Fruit fly (Drosophila melanogaster) whole organism, embryonic: Measurements from ENCODE around the gene ric8a.

Experiments
- Aef1 ChIP-seq: fragments of 200-800 bp; sonication (Bioruptor generic); IDR thresholded peaks from 3 replicates; pipeline ENCODE4 v1.3.6; 2022; ENCODE audit warnings: missing biosample characterization, missing genetic modification characterization
- Bgb ChIP-seq: fragments of 200-800 bp; sonication (Bioruptor generic); IDR thresholded peaks from 2 replicates; pipeline ENCODE4 v1.3.6; 2022; ENCODE audit warnings: missing biosample characterization, missing genetic modification characterization; ENCODE audit not compliant: partially characterized antibody
- CG10543 ChIP-seq: fragments of 200-800 bp; sonication (Bioruptor generic); optimal IDR thresholded peaks from 3 replicates; lab custom pipeline; 2017; ENCODE audit warnings: missing biosample characterization, mild to moderate bottlenecking, missing genetic modification characterization, moderate library complexity
- CG12659 ChIP-seq: fragments of 200-800 bp; sonication (Bioruptor generic); optimal IDR thresholded peaks from 3 replicates; lab custom pipeline; 2017; ENCODE audit warnings: mild to moderate bottlenecking, missing biosample characterization, missing genetic modification reagents, missing genetic modification characterization
- CG12942 ChIP-seq: fragments of 200-800 bp; sonication (Bioruptor generic); optimal IDR thresholded peaks from 3 replicates; lab custom pipeline; 2016; ENCODE audit warnings: missing biosample characterization, missing genetic modification characterization
- CG18262 ChIP-seq: fragments of 200-800 bp; optimal IDR thresholded peaks from 3 replicates; lab custom pipeline; 2019; ENCODE audit warnings: missing biosample characterization, mild to moderate bottlenecking, missing genetic modification characterization, moderate library complexity
- CG3163 ChIP-seq: fragments of 200-800 bp; sonication (Bioruptor generic); optimal IDR thresholded peaks from 3 replicates; lab custom pipeline; 2016; ENCODE audit warnings: missing biosample characterization, missing genetic modification characterization
- CG4707 ChIP-seq: fragments of 200-800 bp; sonication (Bioruptor generic); optimal IDR thresholded peaks from 2 replicates; lab custom pipeline; 2018; ENCODE audit warnings: missing biosample characterization, mild to moderate bottlenecking, missing genetic modification characterization, moderate library complexity
- CG6791 ChIP-seq: fragments of 200-800 bp; sonication (Bioruptor generic); IDR thresholded peaks from 3 replicates; pipeline ENCODE4 v1.3.6; 2022; ENCODE audit warnings: missing biosample characterization, missing genetic modification characterization; ENCODE audit not compliant: partially characterized antibody
- CG8290 ChIP-seq, 3 experiments: fragments of 200-800 bp; sonication (Bioruptor generic); optimal IDR thresholded peaks; 2 replicates each; lab custom pipeline; 2016 to 2019; ENCODE audit warnings: missing biosample characterization in 3 of 3, missing genetic modification characterization in 3 of 3, mild to moderate bottlenecking in 2 of 3, moderate library complexity in 1 of 3
- CG8924 ChIP-seq: fragments of 200-800 bp; optimal IDR thresholded peaks from 3 replicates; lab custom pipeline; 2019; ENCODE audit warnings: missing biosample characterization, mild to moderate bottlenecking, missing genetic modification characterization, moderate library complexity
- CG9797 ChIP-seq: fragments of 200-800 bp; sonication (Bioruptor generic); optimal IDR thresholded peaks from 3 replicates; lab custom pipeline; 2018; ENCODE audit warnings: missing biosample characterization, mild to moderate bottlenecking, missing genetic modification characterization
- Camta ChIP-seq: fragments of 200-800 bp; sonication (Bioruptor generic); optimal IDR thresholded peaks from 2 replicates; lab custom pipeline; 2016; ENCODE audit warnings: missing biosample characterization, missing genetic modification characterization
- Doc2 ChIP-seq: fragments of 200-800 bp; sonication (Bioruptor generic); IDR thresholded peaks from 2 replicates; pipeline ENCODE4 v1.3.6; 2022; ENCODE audit warnings: missing biosample characterization, missing genetic modification characterization
- Dref ChIP-seq: fragments of 200-800 bp; sonication (Bioruptor generic); IDR thresholded peaks from 2 replicates; pipeline ENCODE4 v1.3.6; 2022; ENCODE audit warnings: missing biosample characterization, missing genetic modification characterization
- Ets97D ChIP-seq: fragments of 200-800 bp; sonication (Bioruptor generic); optimal IDR thresholded peaks from 3 replicates; lab custom pipeline; 2016; ENCODE audit warnings: missing biosample characterization, missing genetic modification characterization
- Fer1 ChIP-seq: fragments of 200-800 bp; sonication (Bioruptor generic); optimal IDR thresholded peaks from 2 replicates; lab custom pipeline; 2017; ENCODE audit warnings: missing biosample characterization, mild to moderate bottlenecking, missing genetic modification characterization
- HLH54F ChIP-seq: fragments of 200-800 bp; sonication (Bioruptor generic); optimal IDR thresholded peaks from 3 replicates; lab custom pipeline; 2016; ENCODE audit warnings: missing biosample characterization, missing genetic modification characterization
- HmgD ChIP-seq: fragments of 200-800 bp; sonication (Bioruptor generic); optimal IDR thresholded peaks from 3 replicates; lab custom pipeline; 2016; ENCODE audit warnings: missing biosample characterization, missing genetic modification characterization
- Med ChIP-seq: fragments of 200-800 bp; sonication (Bioruptor generic); peaks from one replicate; lab custom pipeline; 2016; ENCODE audit warnings: missing biosample characterization, missing genetic modification characterization, mild to moderate bottlenecking, inconsistent platforms, moderate library complexity
- Mes4 ChIP-seq: fragments of 200-800 bp; sonication (Bioruptor generic); optimal IDR thresholded peaks from 2 replicates; lab custom pipeline; 2016; ENCODE audit warnings: missing biosample characterization, missing genetic modification characterization
- Nf-YC ChIP-seq: fragments of 200-800 bp; optimal IDR thresholded peaks from 3 replicates; lab custom pipeline; 2019; ENCODE audit warnings: missing biosample characterization, mild to moderate bottlenecking, missing genetic modification characterization, moderate library complexity
- Scr ChIP-seq: fragments of 200-800 bp; sonication (Bioruptor generic); IDR thresholded peaks from 2 replicates; pipeline ENCODE4 v1.3.6; 2022; ENCODE audit warnings: missing biosample characterization, missing genetic modification characterization; ENCODE audit not compliant: partially characterized antibody
- Sin3A ChIP-seq: fragments of >200 bp; optimal IDR thresholded peaks from 2 replicates; lab custom pipeline; 2018
- Sox100B ChIP-seq: fragments of 200-800 bp; sonication (Bioruptor generic); optimal IDR thresholded peaks from 3 replicates; lab custom pipeline; 2018; ENCODE audit warnings: missing biosample characterization, mild to moderate bottlenecking, missing genetic modification characterization
- Spps ChIP-seq: fragments of 200-800 bp; sonication (Bioruptor generic); optimal IDR thresholded peaks from 2 replicates; lab custom pipeline; 2018; ENCODE audit warnings: missing biosample characterization, mild to moderate bottlenecking, missing genetic modification characterization
- Sry-δ ChIP-seq: fragments of 200-800 bp; sonication (Bioruptor generic); optimal IDR thresholded peaks from 2 replicates; lab custom pipeline; 2016; ENCODE audit warnings: missing biosample characterization, missing genetic modification characterization
- Trl ChIP-seq, 3 experiments: fragments of >200 bp in 2 of 3; fragments of 200-800 bp in 1 of 3; sonication (Bioruptor generic) in 1 of 3; optimal IDR thresholded peaks; 2 replicates in 1 of 3; 3 replicates in 2 of 3; lab custom pipeline; 2016 to 2017; ENCODE audit warnings: missing biosample characterization in 1 of 3, missing genetic modification characterization in 1 of 3
- Xbp1 ChIP-seq: fragments of 200-800 bp; sonication (Bioruptor generic); optimal IDR thresholded peaks from 3 replicates; lab custom pipeline; 2016; ENCODE audit warnings: missing biosample characterization, mild to moderate bottlenecking, missing genetic modification characterization
- abd-A ChIP-seq: fragments of 200-800 bp; sonication (Bioruptor generic); optimal IDR thresholded peaks from 3 replicates; lab custom pipeline; 2019; ENCODE audit warnings: missing biosample characterization, mild to moderate bottlenecking, missing genetic modification characterization, moderate library complexity
- amos ChIP-seq: fragments of 200-800 bp; sonication (Bioruptor generic); IDR thresholded peaks from 2 replicates; pipeline ENCODE4 v1.3.6; 2022; ENCODE audit warnings: missing biosample characterization, missing genetic modification characterization; ENCODE audit not compliant: partially characterized antibody
- br ChIP-seq: fragments of >200 bp; optimal IDR thresholded peaks from 2 replicates; lab custom pipeline; 2017
- chinmo ChIP-seq: fragments of 200-800 bp; sonication (Bioruptor generic); IDR thresholded peaks from 4 replicates; pipeline ENCODE4 v1.3.6; 2022; ENCODE audit warnings: missing biosample characterization, missing genetic modification characterization; ENCODE audit not compliant: partially characterized antibody
- crol ChIP-seq: fragments of 200-800 bp; sonication (Bioruptor generic); IDR thresholded peaks from 2 replicates; pipeline ENCODE4 v1.3.6; 2022; ENCODE audit warnings: missing biosample characterization, missing genetic modification characterization
- en ChIP-seq: fragments of 200-800 bp; sonication (Bioruptor generic); optimal IDR thresholded peaks from 2 replicates; lab custom pipeline; 2016; ENCODE audit warnings: missing biosample characterization, missing genetic modification characterization
- grau ChIP-seq: fragments of 200-800 bp; optimal IDR thresholded peaks from 3 replicates; lab custom pipeline; 2019; ENCODE audit warnings: missing biosample characterization, mild to moderate bottlenecking, missing genetic modification characterization, moderate library complexity
- kni ChIP-seq: fragments of 200-800 bp; sonication (Bioruptor generic); optimal IDR thresholded peaks from 3 replicates; lab custom pipeline; 2017; ENCODE audit warnings: mild to moderate bottlenecking, missing biosample characterization, missing genetic modification reagents, missing genetic modification characterization
- lmd ChIP-seq: fragments of 200-800 bp; sonication (Bioruptor generic); IDR thresholded peaks from 2 replicates; pipeline ENCODE4 v1.3.6; 2022; ENCODE audit warnings: missing biosample characterization, missing genetic modification characterization
- peb ChIP-seq: fragments of 200-800 bp; sonication (Bioruptor generic); IDR thresholded peaks from 2 replicates; pipeline ENCODE4 v1.3.6; 2022; ENCODE audit warnings: missing biosample characterization, missing genetic modification characterization
- pfk ChIP-seq: fragments of 200-800 bp; sonication (Bioruptor generic); optimal IDR thresholded peaks from 2 replicates; lab custom pipeline; 2018; ENCODE audit warnings: missing biosample characterization, mild to moderate bottlenecking, missing genetic modification characterization, moderate library complexity
- ro ChIP-seq: fragments of 200-800 bp; sonication (Bioruptor generic); IDR thresholded peaks from 2 replicates; pipeline ENCODE4 v1.3.6; 2022; ENCODE audit warnings: missing biosample characterization, missing genetic modification characterization
- sima ChIP-seq: fragments of 200-800 bp; sonication (Bioruptor generic); optimal IDR thresholded peaks from 2 replicates; lab custom pipeline; 2016; ENCODE audit warnings: missing biosample characterization, missing genetic modification characterization
- slbo ChIP-seq: fragments of 200-800 bp; sonication (Bioruptor generic); IDR thresholded peaks from 2 replicates; pipeline ENCODE4 v1.3.6; 2022; ENCODE audit warnings: missing biosample characterization, missing genetic modification characterization
- sug ChIP-seq: fragments of 200-800 bp; optimal IDR thresholded peaks from 2 replicates; lab custom pipeline; 2019; ENCODE audit warnings: missing biosample characterization, mild to moderate bottlenecking, missing genetic modification characterization, moderate library complexity
- trem ChIP-seq: fragments of 200-800 bp; optimal IDR thresholded peaks from 3 replicates; lab custom pipeline; 2019; ENCODE audit warnings: missing biosample characterization, mild to moderate bottlenecking, missing genetic modification characterization, moderate library complexity
- vfl ChIP-seq: fragments of 200-800 bp; sonication (Bioruptor generic); optimal IDR thresholded peaks from 2 replicates; lab custom pipeline; 2016; ENCODE audit warnings: missing biosample characterization, missing genetic modification characterization
- zfh2 ChIP-seq: fragments of 200-800 bp; sonication (Bioruptor generic); optimal IDR thresholded peaks from 2 replicates; lab custom pipeline; 2016; ENCODE audit warnings: missing biosample characterization, missing genetic modification characterization

ric8a gene

DNA sequence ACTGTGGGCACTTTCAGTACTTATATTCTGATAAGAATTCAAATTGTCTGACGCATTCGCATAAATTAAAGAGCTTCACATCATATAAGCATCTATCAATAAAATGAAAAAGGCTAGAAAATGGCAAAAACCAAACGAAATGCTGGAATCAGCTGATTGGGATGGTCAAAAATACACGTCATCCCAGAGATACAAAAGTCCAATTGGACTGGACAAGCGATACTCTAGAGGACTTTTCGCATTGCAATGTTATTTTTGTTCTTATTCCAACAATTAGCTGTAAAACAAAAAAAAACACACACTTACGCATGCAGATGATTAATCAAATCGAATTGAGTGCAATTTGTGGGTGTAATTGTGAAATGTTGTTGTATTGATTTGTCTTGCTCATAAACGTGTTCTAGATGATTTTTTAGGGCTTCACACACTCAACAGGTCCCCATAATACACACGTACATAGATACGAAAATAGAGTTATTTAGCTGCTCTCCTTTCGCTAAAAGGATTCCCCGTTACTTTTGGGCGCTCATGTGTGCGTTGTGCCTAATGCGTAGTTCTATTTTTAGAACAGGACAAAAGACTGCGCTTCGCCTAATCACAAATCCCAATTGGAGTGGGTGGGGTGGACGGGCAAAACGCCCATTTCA, 26.2 kb downstream of the ric8a start (continued):
- TF ChIP-seq CG4707 (GFP tag; lab: Kevin White, UChicago) (no peak), Trl (optimal IDR thresholded peaks at IDR 0.05; lab: Kevin White, UChicago) (no peak), Trl (GFP tag; optimal IDR thresholded peaks at IDR 0.05; lab: Kevin White, UChicago) (no peak), CG18262 (tag; lab: Kevin White, UChicago) (no peak), Med (GFP tag; lab: Kevin White, UChicago) (no peak), Xbp1 (peak; percentile 33)

dm6 chrX:9282783-9283289, 26.9 kb downstream of the ric8a start, which contains the start of gene c11.1:
c11.1 (minus strand) TSS chrX:9283117.
- TF ChIP-seq pfk (GFP tag; lab: Kevin White, UChicago) = no peak
- peak; percentile 59 for TF ChIP-seq Nf-YC
- peak; percentile 50 for TF ChIP-seq trem
- TF ChIP-seq Xbp1 = no peak
- peak; percentile 36; the same call in 1 of the 2 replicates for TF ChIP-seq Bgb (GFP tag; lab: Robert Waterston, UW)
- no peak for TF ChIP-seq HLH54F (GFP tag; lab: Kevin White, UChicago)
- TF ChIP-seq Mes4 (GFP tag; lab: Kevin White, UChicago) = no peak
- peak; percentile 72; the same call in 2 of the 4 replicates for TF ChIP-seq chinmo (GFP tag; lab: Robert Waterston, UW)
- peak; percentile 16 for TF ChIP-seq Fer1 (GFP tag; lab: Kevin White, UChicago)
- TF ChIP-seq Doc2 (GFP tag; lab: Robert Waterston, UW) = no peak
- peak; percentile 30 for TF ChIP-seq Sry-δ (GFP tag; lab: Kevin White, UChicago)
- no peak for TF ChIP-seq br
- no peak for TF ChIP-seq ro (GFP tag; lab: Robert Waterston, UW)
- peak; percentile 40; the same call in 1 of the 2 replicates for TF ChIP-seq amos (GFP tag; lab: Robert Waterston, UW)
- peak; percentile 52 for TF ChIP-seq Dref
- no peak for TF ChIP-seq kni
- peak; percentile 14 for TF ChIP-seq CG8924 (tag; lab: Kevin White, UChicago)
- peak; percentile 51 for TF ChIP-seq crol (GFP tag; lab: Robert Waterston, UW)
- TF ChIP-seq Sox100B (GFP tag; lab: Kevin White, UChicago) = no peak
- TF ChIP-seq HmgD (GFP tag; lab: Kevin White, UChicago) = peak; percentile 49
- no peak for TF ChIP-seq peb
- TF ChIP-seq Med (GFP tag; lab: Kevin White, UChicago) = peak; percentile 67
- TF ChIP-seq CG10543 = peak; percentile 1
- TF ChIP-seq sug (tag; lab: Kevin White, UChicago) = peak; percentile 49
- peak; percentile 56 for TF ChIP-seq slbo (GFP tag; lab: Robert Waterston, UW)
- peak; percentile 15 for TF ChIP-seq grau (tag; lab: Kevin White, UChicago)
- no peak for TF ChIP-seq en (GFP tag; lab: Kevin White, UChicago)
- TF ChIP-seq sima (GFP tag; lab: Kevin White, UChicago) = no peak
- TF ChIP-seq CG12942 (GFP tag; lab: Kevin White, UChicago) = no peak
- TF ChIP-seq Spps = no peak
- peak; percentile 45 for TF ChIP-seq Sin3A (lab: Kevin White, UChicago)
- TF ChIP-seq Scr = no peak
- TF ChIP-seq vfl = no peak
- no peak for TF ChIP-seq lmd (GFP tag; lab: Robert Waterston, UW)
- TF ChIP-seq abd-A (tag; lab: Kevin White, UChicago) = no peak
- TF ChIP-seq Ets97D = peak; percentile 44
- TF ChIP-seq Aef1 (GFP tag; lab: Robert Waterston, UW) = peak; percentile 35; the same call in 1 of the 3 replicates
- TF ChIP-seq CG6791 (GFP tag; lab: Robert Waterston, UW) = 0 out of 3 replicates have a peak, but pooled peaks have one; percentile 43
- TF ChIP-seq zfh2 (GFP tag; lab: Kevin White, UChicago) = no peak
- TF ChIP-seq CG12659 (GFP tag; lab: Kevin White, UChicago) = peak; percentile 64
- TF ChIP-seq Camta (GFP tag; lab: Kevin White, UChicago) = no peak
- TF ChIP-seq CG9797 (GFP tag; lab: Kevin White, UChicago) = peak; percentile 73
- TF ChIP-seq CG8290 (GFP tag; optimal IDR thresholded peaks at IDR 0.05; lab: Kevin White, UChicago) = peak; percentile 50
- TF ChIP-seq CG8290 (tag; optimal IDR thresholded peaks at IDR 0.05; lab: Kevin White, UChicago) = no peak
- TF ChIP-seq CG3163 (GFP tag; lab: Kevin White, UChicago) = peak; percentile 65
